Worm (Caenorhabditis elegans) whole organism, young adult: Measurements from ENCODE around the gene C28H8.8.

ENCODE experiments used
- B0019.2 ChIP-seq: fragments of 200-800 bp; sonication (Bioruptor generic); conservative IDR thresholded peaks from 2 replicates; pipeline ENCODE4 v1.3.6; 2022; ENCODE audit warnings: missing genetic modification reagents, missing genetic modification characterization, missing compliant biosample characterization
- F33H1.4 ChIP-seq: fragments of 200-800 bp; sonication (Bioruptor generic); IDR thresholded peaks from 2 replicates; pipeline ENCODE4 v1.3.6; 2022; ENCODE audit warnings: missing genetic modification reagents, missing genetic modification characterization, missing compliant biosample characterization
- F37B4.10 ChIP-seq: fragments of 200-800 bp; sonication (Bioruptor generic); IDR thresholded peaks from 2 replicates; pipeline ENCODE4 v1.3.6; 2022; ENCODE audit warnings: missing genetic modification characterization, missing compliant biosample characterization
- K12H6.12 ChIP-seq: fragments of 200-800 bp; sonication (Bioruptor generic); optimal IDR thresholded peaks from 2 replicates; lab custom pipeline; 2018; ENCODE audit warnings: mild to moderate bottlenecking, missing genetic modification characterization, missing compliant biosample characterization
- T07F8.4 ChIP-seq: sonication (generic microtip); optimal IDR thresholded peaks from 2 replicates; lab custom pipeline; 2016; ENCODE audit warnings: mild to moderate bottlenecking, missing genetic modification characterization, moderate library complexity, missing compliant biosample characterization
- Y53F4B.3 ChIP-seq: fragments of 200-800 bp; sonication (Bioruptor generic); IDR thresholded peaks from 2 replicates; pipeline ENCODE4 v1.3.6; 2022; ENCODE audit warnings: missing genetic modification reagents, missing genetic modification characterization, missing compliant biosample characterization
- ZK185.1 ChIP-seq: sonication (generic microtip); optimal IDR thresholded peaks from 2 replicates; lab custom pipeline; 2016; ENCODE audit warnings: mild to moderate bottlenecking, missing genetic modification characterization, missing compliant biosample characterization; ENCODE audit not compliant: poor library complexity, severe bottlenecking
- akir-1 ChIP-seq: fragments of 200-800 bp; sonication (Bioruptor generic); optimal IDR thresholded peaks from 2 replicates; lab custom pipeline; 2018; ENCODE audit warnings: mild to moderate bottlenecking, missing genetic modification characterization, moderate library complexity, missing compliant biosample characterization
- athp-1 ChIP-seq: sonication (generic microtip); optimal IDR thresholded peaks from 2 replicates; lab custom pipeline; 2017; ENCODE audit warnings: mild to moderate bottlenecking, missing genetic modification characterization, missing compliant biosample characterization
- attf-3 ChIP-seq: fragments of 200-800 bp; sonication (Bioruptor generic); conservative IDR thresholded peaks from 2 replicates; pipeline ENCODE4 v1.3.6; 2022; ENCODE audit warnings: missing genetic modification reagents, missing genetic modification characterization, missing compliant biosample characterization
- attf-6 ChIP-seq: fragments of 200-800 bp; sonication (Bioruptor generic); IDR thresholded peaks from 2 replicates; pipeline ENCODE4 v1.3.6; 2022; ENCODE audit warnings: missing genetic modification reagents, missing genetic modification characterization, missing compliant biosample characterization
- cebp-1 ChIP-seq, 2 experiments: fragments of 200-800 bp in 1 of 2; sonication (Bioruptor generic) in 1 of 2; sonication (generic microtip) in 1 of 2; IDR thresholded peaks in 1 of 2; optimal IDR thresholded peaks in 1 of 2; 2 replicates each; pipeline versions ENCODE4 v1.3.6 to Lab custom; 2017 to 2022; ENCODE audit warnings: missing compliant biosample characterization in 2 of 2, missing genetic modification characterization in 2 of 2, mild to moderate bottlenecking in 1 of 2, missing genetic modification reagents in 1 of 2, moderate library complexity in 1 of 2
- ceh-91 ChIP-seq: fragments of 200-800 bp; sonication (Bioruptor generic); IDR thresholded peaks from 2 replicates; pipeline ENCODE4 v1.3.6; 2022; ENCODE audit warnings: missing genetic modification reagents, missing genetic modification characterization, missing compliant biosample characterization
- die-1 ChIP-seq: sonication (generic microtip); optimal IDR thresholded peaks from 2 replicates; lab custom pipeline; 2016; ENCODE audit warnings: missing genotype, mild to moderate bottlenecking, missing genetic modification characterization, missing compliant biosample characterization
- dpl-1 ChIP-seq: fragments of 150-350 bp; optimal IDR thresholded peaks from 2 replicates; lab custom pipeline; 2014; ENCODE audit warnings: missing biosample characterization, missing genetic modification reagents, missing genetic modification characterization
- efl-1 ChIP-seq: fragments of 150-350 bp; optimal IDR thresholded peaks from 2 replicates; lab custom pipeline; 2014; ENCODE audit warnings: missing biosample characterization, missing genetic modification reagents, missing genetic modification characterization
- egrh-3 ChIP-seq: fragments of 200-800 bp; sonication (Bioruptor generic); IDR thresholded peaks from 2 replicates; pipeline ENCODE4 v1.3.6; 2022; ENCODE audit warnings: missing genetic modification reagents, missing genetic modification characterization, missing compliant biosample characterization
- fkh-3 ChIP-seq: sonication (generic microtip); optimal IDR thresholded peaks from 2 replicates; lab custom pipeline; 2016; ENCODE audit warnings: mild to moderate bottlenecking, missing genetic modification characterization, missing compliant biosample characterization
- gei-17 ChIP-seq: fragments of 200-800 bp; sonication (Bioruptor generic); optimal IDR thresholded peaks from 2 replicates; lab custom pipeline; 2018; ENCODE audit warnings: mild to moderate bottlenecking, missing genetic modification characterization, missing compliant biosample characterization
- hlh-12 ChIP-seq: sonication (generic microtip); optimal IDR thresholded peaks from 2 replicates; lab custom pipeline; 2016; ENCODE audit warnings: missing genetic modification characterization, missing compliant biosample characterization
- hmg-1.2 ChIP-seq: fragments of 200-800 bp; sonication (Bioruptor generic); IDR thresholded peaks from 2 replicates; pipeline ENCODE4 v1.3.6; 2022; ENCODE audit warnings: missing genetic modification reagents, missing genetic modification characterization, missing compliant biosample characterization
- lag-1 ChIP-seq: fragments of 200-800 bp; sonication (Bioruptor generic); IDR thresholded peaks from 2 replicates; pipeline ENCODE4 v1.3.6; 2022; ENCODE audit warnings: missing genetic modification reagents, missing genetic modification characterization, missing compliant biosample characterization
- lin-26 ChIP-seq: fragments of 200-800 bp; sonication (Bioruptor generic); IDR thresholded peaks from 2 replicates; pipeline ENCODE4 v1.3.6; 2022; ENCODE audit warnings: missing genetic modification reagents, missing genetic modification characterization, missing compliant biosample characterization
- lin-35 ChIP-seq, 3 experiments: fragments of 150-350 bp in 2 of 3; sonication (generic microtip) in 1 of 3; optimal IDR thresholded peaks; 2 replicates each; lab custom pipeline; 2014 to 2018; ENCODE audit warnings: missing biosample characterization in 3 of 3, missing genetic modification characterization in 3 of 3, missing genetic modification reagents in 3 of 3
- lin-54 ChIP-seq: fragments of 200-800 bp; sonication (Bioruptor generic); optimal IDR thresholded peaks from 2 replicates; lab custom pipeline; 2018; ENCODE audit warnings: mild to moderate bottlenecking, missing genetic modification characterization, missing compliant biosample characterization
- lsl-1 ChIP-seq: fragments of 200-800 bp; sonication (Bioruptor generic); optimal IDR thresholded peaks from 2 replicates; lab custom pipeline; 2018; ENCODE audit warnings: mild to moderate bottlenecking, missing genetic modification characterization, moderate library complexity, missing compliant biosample characterization
- lsy-27 ChIP-seq: sonication (generic microtip); optimal IDR thresholded peaks from 2 replicates; lab custom pipeline; 2017; ENCODE audit warnings: missing genetic modification characterization, mild to moderate bottlenecking, missing compliant biosample characterization, antibody characterized with exemption, missing genotype, borderline replicate concordance; ENCODE audit not compliant: insufficient read depth
- madf-3 ChIP-seq: fragments of 200-800 bp; sonication (Bioruptor generic); IDR thresholded peaks from 2 replicates; pipeline ENCODE4 v1.3.6; 2022; ENCODE audit warnings: missing genetic modification reagents, missing genetic modification characterization, missing compliant biosample characterization
- madf-6 ChIP-seq: fragments of 200-800 bp; sonication (Bioruptor generic); IDR thresholded peaks from 2 replicates; pipeline ENCODE4 v1.3.6; 2022; ENCODE audit warnings: missing genetic modification reagents, missing genetic modification characterization, missing compliant biosample characterization
- mel-28 ChIP-seq: sonication (generic microtip); optimal IDR thresholded peaks from 2 replicates; lab custom pipeline; 2016; ENCODE audit warnings: borderline replicate concordance, mild to moderate bottlenecking, missing genetic modification characterization, missing compliant biosample characterization
- nfyb-1 ChIP-seq: fragments of 200-800 bp; sonication (Bioruptor generic); IDR thresholded peaks from 2 replicates; pipeline ENCODE4 v1.3.6; 2022; ENCODE audit warnings: missing genetic modification reagents, missing genetic modification characterization, missing compliant biosample characterization
- nhr-179 ChIP-seq: sonication (generic microtip); optimal IDR thresholded peaks from 2 replicates; lab custom pipeline; 2016; ENCODE audit warnings: mild to moderate bottlenecking, missing genetic modification characterization, missing compliant biosample characterization
- pha-4 ChIP-seq: fragments of 150-350 bp; sonication (generic microtip); optimal IDR thresholded peaks from 2 replicates; lab custom pipeline; 2014; ENCODE audit warnings: missing biosample characterization, missing genetic modification reagents, missing genetic modification characterization
- repo-1 ChIP-seq: sonication (generic microtip); optimal IDR thresholded peaks from 2 replicates; lab custom pipeline; 2017; ENCODE audit warnings: mild to moderate bottlenecking, missing genetic modification characterization, missing compliant biosample characterization
- rpc-1 ChIP-seq, 2 experiments: fragments of 150-350 bp in 1 of 2; sonication (generic microtip) in 1 of 2; optimal IDR thresholded peaks; 2 replicates each; lab custom pipeline; 2014 to 2018; ENCODE audit warnings: missing biosample characterization in 1 of 2, missing genetic modification characterization in 1 of 2, missing genetic modification reagents in 1 of 2, missing genotype in 1 of 2
- sea-2 ChIP-seq: fragments of 200-800 bp; sonication (Bioruptor generic); IDR thresholded peaks from 2 replicates; pipeline ENCODE4 v1.3.6; 2022; ENCODE audit warnings: missing genetic modification characterization, missing compliant biosample characterization
- snpc-1.1 ChIP-seq: sonication (generic microtip); optimal IDR thresholded peaks from 2 replicates; lab custom pipeline; 2017; ENCODE audit warnings: missing genetic modification characterization, mild to moderate bottlenecking, missing compliant biosample characterization, antibody characterized with exemption, moderate library complexity, missing genotype, missing genetic modification reagents; ENCODE audit not compliant: insufficient read depth
- snpc-3.4 ChIP-seq: sonication (generic microtip); optimal IDR thresholded peaks from 2 replicates; lab custom pipeline; 2017; ENCODE audit warnings: missing genetic modification characterization, mild to moderate bottlenecking, missing compliant biosample characterization, antibody characterized with exemption, moderate library complexity, missing genotype, missing genetic modification reagents
- tlf-1 ChIP-seq: fragments of 200-800 bp; sonication (Bioruptor generic); optimal IDR thresholded peaks from 2 replicates; lab custom pipeline; 2018; ENCODE audit warnings: mild to moderate bottlenecking, missing genetic modification characterization, missing compliant biosample characterization
- unc-130 ChIP-seq: sonication (generic microtip); optimal IDR thresholded peaks from 2 replicates; lab custom pipeline; 2016; ENCODE audit warnings: missing genetic modification reagents, missing genetic modification characterization, missing compliant biosample characterization
- xnd-1 ChIP-seq: sonication (generic microtip); optimal IDR thresholded peaks from 2 replicates; lab custom pipeline; 2016; ENCODE audit warnings: missing genotype, missing genetic modification reagents, missing genetic modification characterization, missing compliant biosample characterization
- ztf-18 ChIP-seq: sonication (generic microtip); optimal IDR thresholded peaks from 2 replicates; lab custom pipeline; 2016; ENCODE audit warnings: missing genotype, mild to moderate bottlenecking, missing genetic modification characterization, missing compliant biosample characterization

C28H8.8 gene

DNA sequence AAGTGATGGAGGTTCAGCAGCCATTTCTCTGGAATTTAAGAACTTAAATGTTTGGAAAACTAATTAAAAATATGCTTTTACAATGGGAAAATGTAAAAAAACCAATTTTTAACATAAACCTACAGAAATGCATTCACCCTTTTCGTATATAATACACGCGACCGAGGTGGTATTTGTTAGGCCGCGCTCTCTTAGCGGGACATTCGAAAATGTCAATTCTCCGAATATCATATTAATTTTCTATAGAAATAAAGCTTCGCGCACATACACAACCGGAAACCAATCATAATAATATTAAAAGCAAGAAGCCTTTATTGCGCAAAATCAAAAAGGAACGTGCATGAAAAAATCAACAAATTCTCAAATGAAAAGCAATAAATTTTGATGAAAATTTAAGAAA lies 35.3 kb downstream of the C28H8.8 start, which contains the start of gene ddx-23 (continued):
- no peak for TF ChIP-seq fkh-3
- TF ChIP-seq die-1 (tag; lab: Kevin White, UChicago): no peak
- TF ChIP-seq hmg-1.2 (GFP tag; lab: Robert Waterston, UW): no peak
- TF ChIP-seq nfyb-1: 0 out of 2 replicates have a peak, but pooled peaks have one; percentile 58
- TF ChIP-seq snpc-3.4 (tag; lab: Kevin White, UChicago): peak; percentile 69
- TF ChIP-seq nhr-179 (tag; lab: Kevin White, UChicago): no peak
- TF ChIP-seq cebp-1 (GFP tag; IDR thresholded peaks at IDR 0.05; lab: Robert Waterston, UW): no peak
- TF ChIP-seq cebp-1 (tag; optimal IDR thresholded peaks at IDR 0.05; lab: Kevin White, UChicago): peak; percentile 39
- peak in 1 of 3 experiments; percentile 61 for TF ChIP-seq lin-35 (GFP tag; optimal IDR thresholded peaks at IDR 0.05; lab: Kevin White, UChicago)
- peak; percentile 8 for TF ChIP-seq dpl-1 (GFP tag; lab: Kevin White, UChicago)
- no peak for TF ChIP-seq F37B4.10
- no peak for TF ChIP-seq lsy-27
- peak; percentile 35 for TF ChIP-seq lin-54
- peak; percentile 57 for TF ChIP-seq ZK185.1 (tag; lab: Kevin White, UChicago)
- peak; percentile 12 for TF ChIP-seq gei-17 (GFP tag; lab: Kevin White, UChicago)
- no peak for TF ChIP-seq tlf-1 (GFP tag; lab: Kevin White, UChicago)
- TF ChIP-seq attf-3: no peak
- TF ChIP-seq lag-1 (GFP tag; lab: Robert Waterston, UW): no peak
- no peak for TF ChIP-seq mel-28
- TF ChIP-seq akir-1 (GFP tag; lab: Kevin White, UChicago): no peak
- TF ChIP-seq rpc-1 (optimal IDR thresholded peaks at IDR 0.05; lab: Kevin White, UChicago): no peak
- TF ChIP-seq rpc-1 (tag; optimal IDR thresholded peaks at IDR 0.05; lab: Kevin White, UChicago): no peak
- TF ChIP-seq athp-1 (tag; lab: Kevin White, UChicago): peak; percentile 19
- peak; percentile 12 for TF ChIP-seq efl-1 (GFP tag; lab: Kevin White, UChicago)
- no peak for TF ChIP-seq pha-4 (tag; lab: Kevin White, UChicago)
- no peak for TF ChIP-seq snpc-1.1 (tag; lab: Kevin White, UChicago)
- TF ChIP-seq madf-3 (GFP tag; lab: Robert Waterston, UW): no peak
- TF ChIP-seq unc-130 (GFP tag; lab: Kevin White, UChicago): peak; percentile 30
- peak; percentile 43; the same call in 1 of the 2 replicates for TF ChIP-seq F33H1.4
- TF ChIP-seq B0019.2 (GFP tag; lab: Robert Waterston, UW): no peak
- peak; percentile 28; the same call in 1 of the 2 replicates for TF ChIP-seq lin-26 (GFP tag; lab: Robert Waterston, UW)
- TF ChIP-seq K12H6.12 (tag; lab: Kevin White, UChicago): no peak
- TF ChIP-seq repo-1 (tag; lab: Kevin White, UChicago): peak; percentile 62
- TF ChIP-seq lsl-1 (GFP tag; lab: Kevin White, UChicago): peak; percentile 37
- no peak for TF ChIP-seq ceh-91 (GFP tag; lab: Robert Waterston, UW)
- no peak for TF ChIP-seq egrh-3
- TF ChIP-seq xnd-1 (tag; lab: Kevin White, UChicago): peak; percentile 38
- peak; percentile 68 for TF ChIP-seq madf-6
- no peak for TF ChIP-seq sea-2
- TF ChIP-seq ztf-18 (tag; lab: Kevin White, UChicago): peak; percentile 15
- peak; percentile 28 for TF ChIP-seq hlh-12 (tag; lab: Kevin White, UChicago)
- no peak for TF ChIP-seq Y53F4B.3
- TF ChIP-seq attf-6 (GFP tag; lab: Robert Waterston, UW): no peak
- no peak for TF ChIP-seq T07F8.4 (tag; lab: Kevin White, UChicago)
- TF ChIP-seq, all 124 proteins: peak for 37
